Fruit fly (Drosophila melanogaster): ENCODE results near the gene CG43844.

The CG43844 gene

dm6 chr3R:21888696-21889602, at the start of gene CG43844:
Gene CG43844, plus strand, starts transcription at chr3R:21889539.
- TF ChIP-seq Met (GFP tag; optimal IDR thresholded peaks at IDR 0.05) = peak; percentile 23
- TF ChIP-seq Eip75B (GFP tag; optimal IDR thresholded peaks at IDR 0.05) = no peak
- no peak for TF ChIP-seq Smox (GFP tag; optimal IDR thresholded peaks at IDR 0.05)
- TF ChIP-seq CG6163 (GFP tag; IDR thresholded peaks at IDR 0.05) = 0 out of 3 replicates have a peak, but pooled peaks have one; percentile 9
- TF ChIP-seq dsx (GFP tag; optimal IDR thresholded peaks at IDR 0.05; ENCODE audit: poor library complexity, severe bottlenecking) = peak; percentile 83
- no peak for TF ChIP-seq CG10631 (GFP tag; optimal IDR thresholded peaks at IDR 0.05)
- TF ChIP-seq vri (GFP tag; optimal IDR thresholded peaks at IDR 0.05) = peak; percentile 10
- TF ChIP-seq acj6 (GFP tag; optimal IDR thresholded peaks at IDR 0.05) = peak; percentile 23
- no peak for TF ChIP-seq Hr38 (GFP tag; optimal IDR thresholded peaks at IDR 0.05)
- TF ChIP-seq Eip78C (GFP tag) = peak; percentile 51
- TF ChIP-seq CG34406 (GFP tag; optimal IDR thresholded peaks at IDR 0.05) = peak; percentile 9
- peak; percentile 0 for TF ChIP-seq OdsH (GFP tag; optimal IDR thresholded peaks at IDR 0.05)
- no peak for TF ChIP-seq cyc (GFP tag; optimal IDR thresholded peaks at IDR 0.05)
- peak; percentile 4 for TF ChIP-seq topi (GFP tag; optimal IDR thresholded peaks at IDR 0.05)
- no peak for TF ChIP-seq achi (GFP tag; optimal IDR thresholded peaks at IDR 0.05)
- TF ChIP-seq fkh (GFP tag; optimal IDR thresholded peaks at IDR 0.05) = no peak
- TF ChIP-seq CG6276 (GFP tag; optimal IDR thresholded peaks at IDR 0.05) = no peak
- peak; percentile 9 for TF ChIP-seq CG11902 (GFP tag; optimal IDR thresholded peaks at IDR 0.05)
- peak; percentile 15 for TF ChIP-seq CG7368 (GFP tag; optimal IDR thresholded peaks at IDR 0.05)
- TF ChIP-seq CG1621 (tag; optimal IDR thresholded peaks at IDR 0.05) = no peak
- peak; percentile 21 for TF ChIP-seq esn (GFP tag; optimal IDR thresholded peaks at IDR 0.05)
- peak; percentile 54 for TF ChIP-seq svp (GFP tag)

dm6 chr3R:21839636-21840035, 49.7 kb upstream of the CG43844 start:
- TF ChIP-seq dac (GFP tag; optimal IDR thresholded peaks at IDR 0.05) = no peak
- peak; percentile 75 to 88 for TF ChIP-seq ss (GFP tag; optimal IDR thresholded peaks at IDR 0.05)
- peak; percentile 18 for TF ChIP-seq Eip75B (GFP tag; optimal IDR thresholded peaks at IDR 0.05)
- peak; percentile 69 for TF ChIP-seq CG9139 (GFP tag; optimal IDR thresholded peaks at IDR 0.05)
- peak; percentile 91 for TF ChIP-seq Ets96B (tag; optimal IDR thresholded peaks at IDR 0.05)
- TF ChIP-seq CG10669 (GFP tag; optimal IDR thresholded peaks at IDR 0.05) = peak; percentile 74
- TF ChIP-seq lz (GFP tag; optimal IDR thresholded peaks at IDR 0.05) = no peak
- no peak for TF ChIP-seq Eip93F (GFP tag; optimal IDR thresholded peaks at IDR 0.05)
- TF ChIP-seq CG7368 (GFP tag; optimal IDR thresholded peaks at IDR 0.05) = peak; percentile 19
- peak; percentile 26 for TF ChIP-seq Lpt (GFP tag; optimal IDR thresholded peaks at IDR 0.05)
- TF ChIP-seq salr (GFP tag; optimal IDR thresholded peaks at IDR 0.05) = peak; percentile 42 to 78
- TF ChIP-seq CG6854 (GFP tag; optimal IDR thresholded peaks at IDR 0.05) = no peak
- peak; percentile 21 for TF ChIP-seq Hr4 (GFP tag; optimal IDR thresholded peaks at IDR 0.05)
- TF ChIP-seq svp (GFP tag) = peak; percentile 57
- TF ChIP-seq CG3032 (tag; optimal IDR thresholded peaks at IDR 0.05) = peak; percentile 91
- TF ChIP-seq topi (GFP tag; optimal IDR thresholded peaks at IDR 0.05) = peak; percentile 45
- peak; percentile 91 for TF ChIP-seq dsx (GFP tag; optimal IDR thresholded peaks at IDR 0.05; ENCODE audit: poor library complexity, severe bottlenecking)
- no peak for TF ChIP-seq Gug (GFP tag; IDR thresholded peaks at IDR 0.05)
- peak; percentile 16 for TF ChIP-seq CG8319 (GFP tag; optimal IDR thresholded peaks at IDR 0.05)
- TF ChIP-seq CG11294 (GFP tag; IDR thresholded peaks at IDR 0.05) = no peak
- peak; percentile 50 for TF ChIP-seq CG4318 (GFP tag; optimal IDR thresholded peaks at IDR 0.05)
- peak; percentile 20 for TF ChIP-seq CG11762 (GFP tag; optimal IDR thresholded peaks at IDR 0.05; ENCODE audit: insufficient read depth)
- TF ChIP-seq CG11902 (GFP tag; optimal IDR thresholded peaks at IDR 0.05) = no peak
- no peak for TF ChIP-seq cyc (GFP tag; optimal IDR thresholded peaks at IDR 0.05)
- peak; percentile 90 for TF ChIP-seq Eip78C (GFP tag)
- TF ChIP-seq spab (GFP tag; optimal IDR thresholded peaks at IDR 0.05) = peak; percentile 77
- TF ChIP-seq fd59A (GFP tag; optimal IDR thresholded peaks at IDR 0.05) = peak; percentile 17
- no peak for TF ChIP-seq Sox15 (GFP tag; optimal IDR thresholded peaks at IDR 0.05)
- TF ChIP-seq achi (GFP tag; optimal IDR thresholded peaks at IDR 0.05) = peak; percentile 82
- no peak; the same call in 2 of the 3 replicates for TF ChIP-seq CG6163 (GFP tag; IDR thresholded peaks at IDR 0.05)
- no peak for TF ChIP-seq fkh (GFP tag; optimal IDR thresholded peaks at IDR 0.05)
- peak; percentile 88 for TF ChIP-seq CG6276 (GFP tag; optimal IDR thresholded peaks at IDR 0.05)
- TF ChIP-seq Blimp-1 (GFP tag; optimal IDR thresholded peaks at IDR 0.05) = peak; percentile 12
- peak; percentile 72 for TF ChIP-seq acj6 (GFP tag; optimal IDR thresholded peaks at IDR 0.05)
- TF ChIP-seq Hr39 (GFP tag; optimal IDR thresholded peaks at IDR 0.05) = no peak
- peak; percentile 79 for TF ChIP-seq CG32006 (GFP tag; optimal IDR thresholded peaks at IDR 0.05)
- peak; percentile 60 for TF ChIP-seq net (GFP tag; optimal IDR thresholded peaks at IDR 0.05)

Data from whole organism, prepupa.